Worm (Caenorhabditis elegans): ENCODE results near the gene lact-4.

- no peak for TF ChIP-seq ceh-39 (tag; optimal IDR thresholded peaks at IDR 0.05)
- TF ChIP-seq unc-39 (tag; optimal IDR thresholded peaks at IDR 0.05), result no peak
- no peak for TF ChIP-seq ztf-11 (tag; optimal IDR thresholded peaks at IDR 0.05)
- TF ChIP-seq tbx-8 (GFP tag; optimal IDR thresholded peaks at IDR 0.05), result no peak
Observed at ce11 chrII:8450750-8451149, 29.5 kb downstream of the lact-4 start.

All from whole organism, mixed stage, embryonic.